In genomic region chr3R:11582253-11582589, dm6 we compare ENCODE assay signal across 3 fruit fly cellular contexts.
TF ChIP-seq lines count a peak whose summit lies in the region.

No protein-coding gene starts in this region.

TF ChIP-seq in whole organism, embryonic, 481 proteins besides CTCF, POLR2A, EP300 and RAD21 (continued from another document and continues in another):
- TF ChIP-seq hb (GFP tag; IDR thresholded peaks at IDR 0.05; lab: Robert Waterston, UW; ENCODE audit: partially characterized antibody) (no peak), CG12104 (GFP tag; optimal IDR thresholded peaks at IDR 0.05; lab: Kevin White, UChicago) (peak; percentile 29), CG1647 (GFP tag; optimal IDR thresholded peaks at IDR 0.05; lab: Kevin White, UChicago) (peak; percentile 6), CG10543 (GFP tag; optimal IDR thresholded peaks at IDR 0.05; lab: Kevin White, UChicago) (no peak), gro (GFP tag; optimal IDR thresholded peaks at IDR 0.05; lab: Kevin White, UChicago) (no peak), en (GFP tag; optimal IDR thresholded peaks at IDR 0.05; lab: Kevin White, UChicago) (peak; percentile 56), unc-4 (GFP tag; IDR thresholded peaks at IDR 0.05; lab: Robert Waterston, UW; ENCODE audit: partially characterized antibody) (no peak), ro (GFP tag; IDR thresholded peaks at IDR 0.05; lab: Robert Waterston, UW) (peak; percentile 58; the same call in 1 of the 2 replicates), eve (GFP tag; optimal IDR thresholded peaks at IDR 0.05; lab: Kevin White, UChicago) (no peak), trem (tag; optimal IDR thresholded peaks at IDR 0.05; lab: Kevin White, UChicago) (peak; percentile 26), CG13424 (tag; optimal IDR thresholded peaks at IDR 0.05; lab: Kevin White, UChicago) (peak; percentile 75), CG10654 (GFP tag; optimal IDR thresholded peaks at IDR 0.05; lab: Kevin White, UChicago) (peak; percentile 14), Hr78 (GFP tag; optimal IDR thresholded peaks at IDR 0.05; lab: Kevin White, UChicago) (no peak), vfl (GFP tag; optimal IDR thresholded peaks at IDR 0.05; lab: Kevin White, UChicago) (no peak), NK7.1 (GFP tag; optimal IDR thresholded peaks at IDR 0.05; lab: Kevin White, UChicago) (peak; percentile 38), gce (GFP tag; IDR thresholded peaks at IDR 0.05; lab: Robert Waterston, UW) (peak; percentile 66; the same call in 1 of the 3 replicates), exex (tag; optimal IDR thresholded peaks at IDR 0.05; lab: Kevin White, UChicago) (no peak), CG32767 (GFP tag; IDR thresholded peaks at IDR 0.05; lab: Robert Waterston, UW) (peak; percentile 58; the same call in 1 of the 2 replicates), btn (GFP tag; optimal IDR thresholded peaks at IDR 0.05; lab: Kevin White, UChicago) (peak; percentile 65), nerfin-2 (GFP tag; IDR thresholded peaks at IDR 0.05; lab: Robert Waterston, UW; ENCODE audit: partially characterized antibody) (no peak), pum (GFP tag; optimal IDR thresholded peaks at IDR 0.05; lab: Kevin White, UChicago) (peak; percentile 65), sc (optimal IDR thresholded peaks at IDR 0.05; lab: Kevin White, UChicago) (no peak), sc (GFP tag; optimal IDR thresholded peaks at IDR 0.05; lab: Kevin White, UChicago) (peak; percentile 45), Six4 (GFP tag; optimal IDR thresholded peaks at IDR 0.05; lab: Kevin White, UChicago) (peak; percentile 53), Sox102F (GFP tag; optimal IDR thresholded peaks at IDR 0.05; lab: Kevin White, UChicago) (peak; percentile 87), vvl (GFP tag; IDR thresholded peaks at IDR 0.05; lab: Robert Waterston, UW) (peak; percentile 86), CG11093 (GFP tag; IDR thresholded peaks at IDR 0.05; lab: Robert Waterston, UW) (peak; percentile 56; the same call in 1 of the 3 replicates), CG31365 (tag; optimal IDR thresholded peaks at IDR 0.05; lab: Kevin White, UChicago) (peak; percentile 14), CG13296 (GFP tag; optimal IDR thresholded peaks at IDR 0.05; lab: Kevin White, UChicago) (no peak), Vsx1 (GFP tag; optimal IDR thresholded peaks at IDR 0.05; lab: Kevin White, UChicago) (no peak), Hr3 (GFP tag; optimal IDR thresholded peaks at IDR 0.05; lab: Kevin White, UChicago) (peak; percentile 57), dati (GFP tag; IDR thresholded peaks at IDR 0.05; lab: Robert Waterston, UW) (peak; percentile 73), p53 (GFP tag; optimal IDR thresholded peaks at IDR 0.05; lab: Kevin White, UChicago) (no peak), Ssrp (tag; optimal IDR thresholded peaks at IDR 0.05; lab: Kevin White, UChicago) (peak; percentile 60), trh (GFP tag; optimal IDR thresholded peaks at IDR 0.05; lab: Kevin White, UChicago) (no peak), HmgD (GFP tag; optimal IDR thresholded peaks at IDR 0.05; lab: Kevin White, UChicago) (no peak), sima (GFP tag; optimal IDR thresholded peaks at IDR 0.05; lab: Kevin White, UChicago) (no peak), org-1 (GFP tag; optimal IDR thresholded peaks at IDR 0.05; lab: Kevin White, UChicago) (peak; percentile 56), pan (optimal IDR thresholded peaks at IDR 0.05; lab: Kevin White, UChicago) (no peak), pan (GFP tag; optimal IDR thresholded peaks at IDR 0.05 in 1 of 2, IDR thresholded peaks at IDR 0.05 in 1 of 2) (peak in 1 of 2 experiments; percentile 87), insv (GFP tag; optimal IDR thresholded peaks at IDR 0.05; lab: Kevin White, UChicago) (no peak), CG18599 (GFP tag; optimal IDR thresholded peaks at IDR 0.05; lab: Kevin White, UChicago) (no peak), CG10462 (GFP tag; optimal IDR thresholded peaks at IDR 0.05; lab: Kevin White, UChicago) (peak; percentile 28)

TF ChIP-seq in whole organism, prepupa, 60 proteins besides CTCF, POLR2A, EP300 and RAD21 (continued from another document):
- TF ChIP-seq CG1621 (tag; optimal IDR thresholded peaks at IDR 0.05; lab: Kevin White, UChicago) (peak; percentile 86), CG16779 (tag; optimal IDR thresholded peaks at IDR 0.05; lab: Kevin White, UChicago) (no peak), pdm3 (GFP tag; optimal IDR thresholded peaks at IDR 0.05; lab: Kevin White, UChicago) (no peak), CG6276 (GFP tag; optimal IDR thresholded peaks at IDR 0.05; lab: Kevin White, UChicago) (no peak), ss (GFP tag; optimal IDR thresholded peaks at IDR 0.05; lab: Kevin White, UChicago) (peak in 1 of 2 experiments; percentile 73), Gug (GFP tag; IDR thresholded peaks at IDR 0.05; lab: Robert Waterston, UW) (peak; percentile 88), CG8319 (GFP tag; optimal IDR thresholded peaks at IDR 0.05; lab: Kevin White, UChicago) (peak; percentile 64), CG3032 (tag; optimal IDR thresholded peaks at IDR 0.05; lab: Kevin White, UChicago) (peak; percentile 86), vri (GFP tag; optimal IDR thresholded peaks at IDR 0.05; lab: Kevin White, UChicago) (no peak), CG6792 (GFP tag; optimal IDR thresholded peaks at IDR 0.05; lab: Kevin White, UChicago) (peak; percentile 71), fd59A (GFP tag; optimal IDR thresholded peaks at IDR 0.05; lab: Kevin White, UChicago) (peak; percentile 76), CG32006 (GFP tag; optimal IDR thresholded peaks at IDR 0.05; lab: Kevin White, UChicago) (peak; percentile 92), Met (GFP tag; optimal IDR thresholded peaks at IDR 0.05; lab: Kevin White, UChicago) (no peak), esn (GFP tag; optimal IDR thresholded peaks at IDR 0.05; lab: Kevin White, UChicago) (no peak), CG34406 (GFP tag; optimal IDR thresholded peaks at IDR 0.05; lab: Kevin White, UChicago) (no peak), CG8632 (GFP tag; optimal IDR thresholded peaks at IDR 0.05; lab: Kevin White, UChicago) (no peak), CG6163 (GFP tag; IDR thresholded peaks at IDR 0.05; lab: Robert Waterston, UW) (peak; percentile 93), topi (GFP tag; optimal IDR thresholded peaks at IDR 0.05; lab: Kevin White, UChicago) (no peak), achi (GFP tag; optimal IDR thresholded peaks at IDR 0.05; lab: Kevin White, UChicago) (no peak), eg (GFP tag; IDR thresholded peaks at IDR 0.05; lab: Robert Waterston, UW) (peak; percentile 96), Sox14 (GFP tag; optimal IDR thresholded peaks at IDR 0.05; lab: Kevin White, UChicago) (peak; percentile 83), CG15336 (GFP tag; IDR thresholded peaks at IDR 0.05; lab: Robert Waterston, UW) (peak; percentile 96), CG9139 (GFP tag; optimal IDR thresholded peaks at IDR 0.05; lab: Kevin White, UChicago) (peak; percentile 50), lz (GFP tag; optimal IDR thresholded peaks at IDR 0.05; lab: Kevin White, UChicago) (no peak), OdsH (GFP tag; optimal IDR thresholded peaks at IDR 0.05; lab: Kevin White, UChicago) (no peak), CG4318 (GFP tag; optimal IDR thresholded peaks at IDR 0.05; lab: Kevin White, UChicago) (no peak), Ets21C (GFP tag; optimal IDR thresholded peaks at IDR 0.05; lab: Kevin White, UChicago) (no peak), Hr39 (GFP tag; optimal IDR thresholded peaks at IDR 0.05; lab: Kevin White, UChicago) (no peak), CG10631 (GFP tag; optimal IDR thresholded peaks at IDR 0.05; lab: Kevin White, UChicago) (peak; percentile 87), CG11762 (GFP tag; optimal IDR thresholded peaks at IDR 0.05; lab: Kevin White, UChicago; ENCODE audit: insufficient read depth) (peak; percentile 72), Eip75B (GFP tag; optimal IDR thresholded peaks at IDR 0.05; lab: Kevin White, UChicago) (peak; percentile 88), fkh (GFP tag; optimal IDR thresholded peaks at IDR 0.05; lab: Kevin White, UChicago) (no peak), Ets96B (tag; optimal IDR thresholded peaks at IDR 0.05; lab: Kevin White, UChicago) (peak; percentile 85), salr (GFP tag; optimal IDR thresholded peaks at IDR 0.05; lab: Kevin White, UChicago) (peak; percentile 77 to 86), Lpt (GFP tag; optimal IDR thresholded peaks at IDR 0.05; lab: Kevin White, UChicago) (peak; percentile 89), CG6854 (GFP tag; optimal IDR thresholded peaks at IDR 0.05; lab: Kevin White, UChicago) (no peak), Hr38 (GFP tag; optimal IDR thresholded peaks at IDR 0.05; lab: Kevin White, UChicago) (peak; percentile 68), CG11902 (GFP tag; optimal IDR thresholded peaks at IDR 0.05; lab: Kevin White, UChicago) (peak; percentile 1), acj6 (GFP tag; optimal IDR thresholded peaks at IDR 0.05; lab: Kevin White, UChicago) (no peak), CG10669 (GFP tag; optimal IDR thresholded peaks at IDR 0.05; lab: Kevin White, UChicago) (peak; percentile 88), dac (GFP tag; optimal IDR thresholded peaks at IDR 0.05; lab: Kevin White, UChicago) (peak; percentile 79)

TF ChIP-seq in whole organism, pupa, 21 proteins besides CTCF, POLR2A, EP300 and RAD21 (continued from another document):
- TF ChIP-seq gl (tag; optimal IDR thresholded peaks at IDR 0.05; lab: Kevin White, UChicago): peak; percentile 73
